Fruit fly (Drosophila melanogaster): ENCODE results near the gene Pxt.

Pxt gene

DNA sequence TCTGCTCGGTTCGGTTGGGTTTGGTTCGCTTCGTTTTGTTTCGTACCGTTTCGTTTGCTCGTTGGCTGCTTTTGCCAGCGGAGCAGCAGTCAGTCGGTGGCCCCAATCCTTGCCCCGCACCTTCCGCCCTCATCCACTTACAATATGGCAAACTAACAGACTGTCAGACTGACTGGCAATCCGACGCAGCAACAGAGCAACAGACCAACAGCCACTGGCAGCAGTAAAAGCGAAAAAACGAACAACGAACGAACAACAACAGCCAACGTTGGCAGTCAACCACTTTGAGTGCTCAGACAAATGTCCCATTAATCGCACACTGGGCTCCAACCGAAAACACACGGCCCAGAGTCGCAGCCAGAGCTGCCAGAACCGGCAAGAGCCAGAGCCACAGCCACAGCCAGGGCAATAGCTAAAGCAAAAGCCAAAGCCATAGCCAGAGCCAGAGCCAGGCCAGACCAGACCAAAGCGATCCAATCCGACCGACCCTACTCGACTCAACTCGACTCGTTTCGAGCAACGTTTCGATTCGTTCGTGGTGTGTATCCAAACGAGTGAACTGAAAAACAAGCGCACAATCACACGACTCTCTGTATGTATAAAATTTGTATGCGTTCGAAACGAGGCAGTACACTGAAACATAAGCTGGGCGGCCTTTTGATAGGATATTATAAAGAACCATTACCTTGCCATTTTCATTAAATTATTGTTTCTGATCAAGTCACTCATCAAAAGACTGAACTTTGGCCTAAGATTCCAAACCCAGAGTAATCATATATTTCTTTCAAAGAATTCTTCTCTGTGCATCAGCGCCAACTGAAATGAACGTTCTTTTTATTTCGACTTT, 15.3 kb upstream of the Pxt start:
- TF ChIP-seq pad (GFP tag; optimal IDR thresholded peaks at IDR 0.05) (peak; percentile 77), CG11617 (GFP tag; optimal IDR thresholded peaks at IDR 0.05) (peak; percentile 98), tj (GFP tag; optimal IDR thresholded peaks at IDR 0.05) (peak; percentile 90), Crg-1 (GFP tag; optimal IDR thresholded peaks at IDR 0.05) (peak; percentile 92), Mnt (GFP tag; optimal IDR thresholded peaks at IDR 0.05) (peak; percentile 89), CG33017 (tag; optimal IDR thresholded peaks at IDR 0.05) (peak; percentile 96), cnc (optimal IDR thresholded peaks at IDR 0.05) (no peak), CG12768 (GFP tag; optimal IDR thresholded peaks at IDR 0.05) (peak; percentile 95), CG7101 (tag; optimal IDR thresholded peaks at IDR 0.05) (peak; percentile 97), ovo (GFP tag; optimal IDR thresholded peaks at IDR 0.05) (peak; percentile 82), bab1 (GFP tag; optimal IDR thresholded peaks at IDR 0.05) (peak; percentile 97), Clk (GFP tag; optimal IDR thresholded peaks at IDR 0.05) (peak; percentile 88), Hr96 (GFP tag; optimal IDR thresholded peaks at IDR 0.05) (peak; percentile 97), CG1620 (GFP tag; optimal IDR thresholded peaks at IDR 0.05) (peak; percentile 94), CG5204 (GFP tag; optimal IDR thresholded peaks at IDR 0.05) (peak; percentile 97), CG14711 (tag; optimal IDR thresholded peaks at IDR 0.05) (peak; percentile 95), cic (GFP tag; optimal IDR thresholded peaks at IDR 0.05) (peak; percentile 46), kay (GFP tag; ENCODE audit: borderline replicate concordance) (peak; percentile 97), CG7045 (GFP tag; optimal IDR thresholded peaks at IDR 0.05) (peak; percentile 97), toe (GFP tag; optimal IDR thresholded peaks at IDR 0.05) (peak; percentile 94)

- TF ChIP-seq toe (GFP tag; optimal IDR thresholded peaks at IDR 0.05) (no peak), cic (GFP tag; optimal IDR thresholded peaks at IDR 0.05) (no peak), CG7101 (tag; optimal IDR thresholded peaks at IDR 0.05) (no peak), tj (GFP tag; optimal IDR thresholded peaks at IDR 0.05) (peak; percentile 60)
Observed at dm6 chr3R:17704538-17704854, 14.8 kb upstream of the Pxt start.

dm6 chr3R:17705140-17705539, 14.1 kb upstream of the Pxt start:
- no peak for TF ChIP-seq pad (GFP tag; optimal IDR thresholded peaks at IDR 0.05)
- TF ChIP-seq kay (GFP tag; ENCODE audit: borderline replicate concordance), result no peak

DNA sequence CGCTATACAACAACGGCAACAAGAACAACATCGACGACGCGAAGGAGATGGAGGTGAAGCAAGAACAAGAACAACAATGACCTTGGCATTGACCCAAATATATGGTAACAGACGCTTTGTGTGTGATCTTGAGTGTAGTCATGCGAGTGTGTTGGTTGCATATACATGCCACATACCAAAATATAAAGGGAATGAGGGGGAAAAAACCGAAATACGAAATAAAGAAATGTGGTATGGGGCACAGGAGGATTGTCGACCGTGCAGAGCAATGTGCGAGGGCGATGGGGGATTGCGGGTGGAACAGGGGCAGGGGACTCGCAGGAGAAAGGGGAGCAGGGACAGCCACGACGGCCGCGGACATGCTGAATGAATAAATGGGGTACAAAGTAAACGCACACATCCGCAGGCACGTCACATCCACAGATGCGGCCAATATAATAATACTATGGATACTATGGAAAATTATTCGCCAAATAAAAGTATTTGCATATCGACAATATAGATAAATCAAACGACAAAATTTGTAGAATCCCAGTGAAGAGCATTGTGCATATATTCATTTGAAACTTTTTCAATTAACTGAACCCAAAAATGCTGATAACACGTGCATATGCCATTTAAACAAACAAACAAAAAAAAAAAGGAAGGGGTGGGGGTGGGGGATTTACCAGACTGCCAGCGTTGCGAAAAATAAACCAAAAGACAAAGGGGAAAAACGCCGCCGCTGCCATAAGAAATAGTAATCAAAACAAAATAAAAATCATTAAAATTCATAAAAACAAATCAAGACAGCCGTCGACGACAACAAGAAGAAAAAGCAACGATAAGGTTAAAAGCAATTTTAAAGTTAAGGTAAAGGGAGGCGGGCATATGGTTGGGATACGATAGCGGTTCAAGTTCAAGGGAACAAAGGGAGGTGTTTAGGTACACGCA, 13.1 kb upstream of the Pxt start:
- TF ChIP-seq Hr96 (GFP tag; optimal IDR thresholded peaks at IDR 0.05) (no peak), cic (GFP tag; optimal IDR thresholded peaks at IDR 0.05) (no peak), kay (GFP tag; ENCODE audit: borderline replicate concordance) (no peak), CG1620 (GFP tag; optimal IDR thresholded peaks at IDR 0.05) (no peak), CG14711 (tag; optimal IDR thresholded peaks at IDR 0.05) (no peak), CG33017 (tag; optimal IDR thresholded peaks at IDR 0.05) (no peak), toe (GFP tag; optimal IDR thresholded peaks at IDR 0.05) (no peak), Crg-1 (GFP tag; optimal IDR thresholded peaks at IDR 0.05) (no peak), bab1 (GFP tag; optimal IDR thresholded peaks at IDR 0.05) (no peak), Mnt (GFP tag; optimal IDR thresholded peaks at IDR 0.05) (peak; percentile 53), CG5204 (GFP tag; optimal IDR thresholded peaks at IDR 0.05) (no peak), tj (GFP tag; optimal IDR thresholded peaks at IDR 0.05) (peak; percentile 98), pad (GFP tag; optimal IDR thresholded peaks at IDR 0.05) (peak; percentile 11), CG7045 (GFP tag; optimal IDR thresholded peaks at IDR 0.05) (no peak), CG12768 (GFP tag; optimal IDR thresholded peaks at IDR 0.05) (no peak), Clk (GFP tag; optimal IDR thresholded peaks at IDR 0.05) (no peak), ovo (GFP tag; optimal IDR thresholded peaks at IDR 0.05) (no peak), CG7101 (tag; optimal IDR thresholded peaks at IDR 0.05) (no peak), cnc (optimal IDR thresholded peaks at IDR 0.05) (no peak), CG11617 (GFP tag; optimal IDR thresholded peaks at IDR 0.05) (no peak)

- TF ChIP-seq CG33017 (tag; optimal IDR thresholded peaks at IDR 0.05) (no peak), cic (GFP tag; optimal IDR thresholded peaks at IDR 0.05) (peak; percentile 64)
Observed at dm6 chr3R:17706971-17707406, 12.3 kb upstream of the Pxt start.

- TF ChIP-seq CG1620 (GFP tag; optimal IDR thresholded peaks at IDR 0.05) (no peak), CG14711 (tag; optimal IDR thresholded peaks at IDR 0.05) (no peak), tj (GFP tag; optimal IDR thresholded peaks at IDR 0.05) (no peak)
Observed at dm6 chr3R:17707799-17708198, 11.5 kb upstream of the Pxt start.
